Worm (Caenorhabditis elegans) whole organism, L1 larva: ENCODE results near the gene mat-2.

Experiments
- C16A3.4 ChIP-seq: fragments of 150-350 bp; optimal IDR thresholded peaks from 2 replicates; lab custom pipeline; 2014; ENCODE audit warnings: missing biosample characterization, missing genetic modification characterization
- Y116A8C.19 ChIP-seq: sonication (generic microtip); optimal IDR thresholded peaks from 2 replicates; lab custom pipeline; 2016; ENCODE audit warnings: missing compliant biosample characterization, missing genetic modification characterization, borderline replicate concordance
- aha-1 ChIP-seq: fragments of 150-350 bp; optimal IDR thresholded peaks from 2 replicates; lab custom pipeline; 2014; ENCODE audit warnings: missing biosample characterization, missing genetic modification characterization
- blmp-1 ChIP-seq: fragments of 150-350 bp; optimal IDR thresholded peaks from 2 replicates; lab custom pipeline; 2014; ENCODE audit warnings: missing biosample characterization, missing genetic modification characterization
- ceh-63 ChIP-seq: fragments of 200-800 bp; sonication (Bioruptor generic); optimal IDR thresholded peaks from 2 replicates; lab custom pipeline; 2018; ENCODE audit warnings: mild to moderate bottlenecking, missing genetic modification characterization, missing compliant biosample characterization
- efl-3 ChIP-seq: fragments of 200-800 bp; sonication (Bioruptor generic); optimal IDR thresholded peaks from 2 replicates; lab custom pipeline; 2018; ENCODE audit warnings: mild to moderate bottlenecking, missing genetic modification characterization, missing compliant biosample characterization
- egl-27 ChIP-seq, 2 experiments: fragments of 150-350 bp in 1 of 2; sonication (generic microtip); optimal IDR thresholded peaks; 3 replicates each; lab custom pipeline; 2017 to 2018; ENCODE audit warnings: missing biosample characterization in 2 of 2, missing genetic modification characterization in 2 of 2, missing genetic modification reagents in 2 of 2
- elt-2 ChIP-seq: sonication (generic microtip); optimal IDR thresholded peaks from 2 replicates; lab custom pipeline; 2016; ENCODE audit warnings: missing genetic modification characterization, mild to moderate bottlenecking, inconsistent platforms, missing compliant biosample characterization, missing genetic modification reagents
- elt-3 ChIP-seq, 6 experiments: fragments of 150-350 bp in 1 of 6; sonication (generic microtip); optimal IDR thresholded peaks; 2 replicates each; lab custom pipeline; 2017 to 2018; ENCODE audit warnings: missing biosample characterization in 6 of 6, missing genetic modification characterization in 6 of 6, inconsistent platforms in 1 of 6
- ets-5 ChIP-seq: fragments of 200-800 bp; sonication (Bioruptor generic); IDR thresholded peaks from 2 replicates; pipeline ENCODE4 v1.3.6; 2022; ENCODE audit warnings: missing genetic modification characterization, missing compliant biosample characterization
- fkh-10 ChIP-seq: sonication (generic microtip); optimal IDR thresholded peaks from 2 replicates; lab custom pipeline; 2017; ENCODE audit warnings: missing biosample characterization, missing genetic modification reagents, missing genetic modification characterization
- grh-1 ChIP-seq: fragments of 200-800 bp; sonication (Bioruptor generic); IDR thresholded peaks from 2 replicates; pipeline ENCODE4 v1.3.6; 2022; ENCODE audit warnings: missing genetic modification reagents, missing genetic modification characterization, missing compliant biosample characterization
- hlh-4 ChIP-seq: sonication (generic microtip); optimal IDR thresholded peaks from 2 replicates; lab custom pipeline; 2016; ENCODE audit warnings: mild to moderate bottlenecking, missing genetic modification characterization, missing compliant biosample characterization
- isw-1 ChIP-seq: fragments of 200-800 bp; sonication (Bioruptor generic); IDR thresholded peaks from 2 replicates; pipeline ENCODE4 v1.3.6; 2022; ENCODE audit warnings: missing genetic modification characterization, missing compliant biosample characterization
- lin-14 ChIP-seq: fragments of 200-800 bp; sonication (Bioruptor generic); optimal IDR thresholded peaks from 2 replicates; lab custom pipeline; 2018; ENCODE audit warnings: mild to moderate bottlenecking, missing genetic modification characterization, moderate library complexity, missing compliant biosample characterization
- lin-15B ChIP-seq: fragments of 150-350 bp; sonication (generic microtip); optimal IDR thresholded peaks from 3 replicates; lab custom pipeline; 2014; ENCODE audit warnings: missing biosample characterization, missing genetic modification characterization
- lir-3 ChIP-seq: sonication (generic microtip); optimal IDR thresholded peaks from 2 replicates; lab custom pipeline; 2016; ENCODE audit warnings: mild to moderate bottlenecking, missing genetic modification characterization, moderate library complexity, missing compliant biosample characterization; ENCODE audit not compliant: poor library complexity
- mab-9 ChIP-seq: fragments of 200-800 bp; sonication (Bioruptor generic); IDR thresholded peaks from 2 replicates; pipeline ENCODE4 v1.3.6; 2022; ENCODE audit warnings: missing genetic modification reagents, missing genetic modification characterization, missing compliant biosample characterization
- mdl-1 ChIP-seq, 2 experiments: fragments of 150-350 bp; optimal IDR thresholded peaks; 2 replicates each; lab custom pipeline; 2014 to 2017; ENCODE audit warnings: missing biosample characterization in 2 of 2, missing genetic modification characterization in 2 of 2, inconsistent platforms in 1 of 2
- mef-2 ChIP-seq: fragments of 150-350 bp; optimal IDR thresholded peaks from 2 replicates; lab custom pipeline; 2014; ENCODE audit warnings: missing biosample characterization, missing genetic modification characterization
- nhr-11 ChIP-seq: fragments of 150-350 bp; optimal IDR thresholded peaks from 2 replicates; lab custom pipeline; 2014; ENCODE audit warnings: missing biosample characterization, missing genetic modification characterization
- nhr-12 ChIP-seq: sonication (generic microtip); optimal IDR thresholded peaks from 2 replicates; lab custom pipeline; 2017; ENCODE audit warnings: missing biosample characterization, missing genetic modification characterization
- nhr-19 ChIP-seq: fragments of 200-800 bp; sonication (Bioruptor generic); conservative IDR thresholded peaks from 2 replicates; pipeline ENCODE4 v1.3.6; 2022; ENCODE audit warnings: missing genetic modification characterization, missing compliant biosample characterization
- nhr-237 ChIP-seq: fragments of 150-350 bp; optimal IDR thresholded peaks from 2 replicates; lab custom pipeline; 2014; ENCODE audit warnings: missing biosample characterization, missing genetic modification characterization
- nhr-28 ChIP-seq: fragments of 150-350 bp; optimal IDR thresholded peaks from 2 replicates; lab custom pipeline; 2014; ENCODE audit warnings: missing biosample characterization, missing genetic modification characterization
- nhr-85 ChIP-seq: sonication (generic microtip); peaks from one replicate; lab custom pipeline; 2016; ENCODE audit warnings: missing genetic modification characterization, inconsistent platforms, missing compliant biosample characterization
- pag-3 ChIP-seq: sonication (generic microtip); optimal IDR thresholded peaks from 2 replicates; lab custom pipeline; 2017; ENCODE audit warnings: missing genetic modification characterization, mild to moderate bottlenecking, missing compliant biosample characterization, antibody characterized with exemption, borderline replicate concordance; ENCODE audit not compliant: insufficient read depth
- pax-3 ChIP-seq: fragments of 200-800 bp; sonication (Bioruptor generic); optimal IDR thresholded peaks from 2 replicates; lab custom pipeline; 2018; ENCODE audit warnings: mild to moderate bottlenecking, missing genetic modification characterization, moderate library complexity, missing compliant biosample characterization
- rnt-1 ChIP-seq: sonication (generic microtip); optimal IDR thresholded peaks from 2 replicates; lab custom pipeline; 2016; ENCODE audit warnings: mild to moderate bottlenecking, missing genetic modification characterization, moderate library complexity, missing compliant biosample characterization
- skn-1 ChIP-seq: fragments of 150-350 bp; optimal IDR thresholded peaks from 2 replicates; lab custom pipeline; 2014; ENCODE audit warnings: missing biosample characterization, missing genetic modification characterization
- snpc-4 ChIP-seq: fragments of 150-350 bp; optimal IDR thresholded peaks from 2 replicates; lab custom pipeline; 2014; ENCODE audit warnings: missing biosample characterization, missing genetic modification characterization
- unc-62 ChIP-seq: fragments of 150-350 bp; optimal IDR thresholded peaks from 2 replicates; lab custom pipeline; 2014; ENCODE audit warnings: missing biosample characterization, missing genetic modification reagents, missing genetic modification characterization
- unc-86 ChIP-seq: sonication (generic microtip); optimal IDR thresholded peaks from 2 replicates; lab custom pipeline; 2016; ENCODE audit warnings: missing genetic modification characterization, missing compliant biosample characterization
- unc-98 ChIP-seq: fragments of 200-800 bp; sonication (Bioruptor generic); IDR thresholded peaks from 2 replicates; pipeline ENCODE4 v1.3.6; 2022; ENCODE audit warnings: missing genetic modification characterization, missing compliant biosample characterization
- xbp-1 ChIP-seq: sonication (generic microtip); optimal IDR thresholded peaks from 2 replicates; lab custom pipeline; 2016; ENCODE audit warnings: missing genetic modification characterization, missing compliant biosample characterization
- zip-4 ChIP-seq: fragments of 200-800 bp; sonication (Bioruptor generic); optimal IDR thresholded peaks from 2 replicates; lab custom pipeline; 2018; ENCODE audit warnings: mild to moderate bottlenecking, missing genetic modification characterization, moderate library complexity, missing compliant biosample characterization
- ztf-11 ChIP-seq, 2 experiments: sonication (generic microtip); optimal IDR thresholded peaks; 2 replicates each; lab custom pipeline; 2016 to 2017; ENCODE audit warnings: missing genetic modification characterization in 2 of 2, missing biosample characterization in 1 of 2, missing compliant biosample characterization in 1 of 2

mat-2 gene

DNA sequence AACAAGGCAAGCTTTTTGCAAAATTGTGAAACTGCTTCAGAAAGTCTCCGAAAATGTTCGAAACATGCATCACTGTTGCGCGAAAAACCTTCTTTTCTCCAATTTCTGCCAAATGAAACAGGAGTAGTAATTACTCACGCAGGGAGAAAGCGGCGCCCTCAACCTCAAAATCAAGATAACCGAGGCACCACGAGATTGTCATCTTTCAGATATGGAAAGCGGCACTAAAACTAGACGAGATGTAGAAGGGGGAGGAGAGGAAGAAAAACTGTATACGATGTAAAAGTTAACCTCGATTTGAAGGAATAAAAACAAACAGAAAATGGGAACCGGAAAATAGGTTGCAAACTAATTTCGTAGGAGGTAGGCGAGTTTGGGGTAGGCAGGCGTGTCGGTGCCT is 36.0 kb upstream of the mat-2 start:
- no peak for TF ChIP-seq grh-1 (GFP tag; lab: Robert Waterston, UW)
- no peak for TF ChIP-seq pag-3 (tag; lab: Kevin White, UChicago)
- TF ChIP-seq fkh-10 (GFP tag; lab: Kevin White, UChicago) = no peak
- peak; percentile 34 for TF ChIP-seq lin-14 (GFP tag; lab: Kevin White, UChicago)
- peak; percentile 0 for TF ChIP-seq nhr-85
- TF ChIP-seq Y116A8C.19 (tag; lab: Kevin White, UChicago) = no peak
- TF ChIP-seq nhr-19 (GFP tag; lab: Robert Waterston, UW) = no peak
- TF ChIP-seq skn-1 (tag; lab: Kevin White, UChicago) = no peak
- no peak for TF ChIP-seq snpc-4 (tag; lab: Kevin White, UChicago)
- peak; percentile 57 for TF ChIP-seq blmp-1 (tag; lab: Kevin White, UChicago)
- TF ChIP-seq mdl-1 (tag; optimal IDR thresholded peaks at IDR 0.05; lab: Kevin White, UChicago) = no peak
- TF ChIP-seq rnt-1 (tag; lab: Kevin White, UChicago) = peak; percentile 35

DNA sequence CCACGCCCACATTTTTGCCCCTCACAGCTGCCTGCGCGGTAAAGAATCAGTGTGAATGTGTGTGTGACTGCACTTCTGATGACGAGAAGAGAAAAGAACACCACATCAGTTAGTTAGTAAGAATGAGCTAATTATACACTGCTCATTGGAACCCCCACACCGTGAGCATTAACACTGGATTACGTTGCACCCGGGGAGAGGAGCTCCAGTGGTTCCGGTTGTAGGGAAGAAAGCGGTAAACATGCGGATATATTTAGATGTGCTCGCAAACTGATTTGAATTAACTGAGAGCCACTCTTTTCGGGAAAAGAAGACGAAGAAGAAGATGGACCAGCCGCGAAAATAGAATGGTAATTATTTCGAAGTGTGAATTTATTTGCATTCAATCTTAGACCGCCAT is 25.7 kb upstream of the mat-2 start:
- TF ChIP-seq unc-86 (tag; lab: Kevin White, UChicago) (no peak), aha-1 (no peak), lin-15B (tag; lab: Kevin White, UChicago) (no peak), mab-9 (GFP tag; lab: Robert Waterston, UW) (no peak), Y116A8C.19 (tag; lab: Kevin White, UChicago) (no peak), ztf-11 (tag; optimal IDR thresholded peaks at IDR 0.05; lab: Kevin White, UChicago) (no peak), nhr-11 (tag; lab: Kevin White, UChicago) (no peak), efl-3 (GFP tag; lab: Kevin White, UChicago) (no peak), mef-2 (tag; lab: Kevin White, UChicago) (no peak), pax-3 (no peak), nhr-19 (GFP tag; lab: Robert Waterston, UW) (no peak), nhr-12 (tag; lab: Kevin White, UChicago) (no peak), isw-1 (GFP tag; lab: Robert Waterston, UW) (no peak), xbp-1 (tag; lab: Kevin White, UChicago) (no peak), ets-5 (GFP tag; lab: Robert Waterston, UW) (no peak), zip-4 (no peak)

DNA sequence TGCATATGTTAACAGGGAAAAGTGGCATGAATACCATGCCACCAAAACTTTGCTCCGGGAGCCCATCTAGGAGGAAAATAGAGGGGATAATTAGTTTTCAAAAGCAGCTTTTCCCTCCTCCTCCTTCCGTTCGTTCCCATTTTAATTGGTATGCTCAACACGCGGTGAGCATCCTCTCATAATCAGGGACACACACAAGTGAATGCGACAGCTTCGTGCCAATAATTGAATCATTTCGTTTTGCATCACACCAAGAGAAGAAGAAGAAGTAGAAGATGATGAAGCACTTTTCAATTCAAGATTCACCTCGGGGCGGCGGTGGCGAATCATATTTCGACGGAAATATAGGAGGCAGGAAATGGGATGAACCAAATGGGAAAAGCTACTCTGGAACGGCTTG is 24.4 kb upstream of the mat-2 start:
- TF ChIP-seq nhr-237 (tag; lab: Kevin White, UChicago) (no peak), lin-14 (GFP tag; lab: Kevin White, UChicago) (peak; percentile 6), lir-3 (no peak)

DNA sequence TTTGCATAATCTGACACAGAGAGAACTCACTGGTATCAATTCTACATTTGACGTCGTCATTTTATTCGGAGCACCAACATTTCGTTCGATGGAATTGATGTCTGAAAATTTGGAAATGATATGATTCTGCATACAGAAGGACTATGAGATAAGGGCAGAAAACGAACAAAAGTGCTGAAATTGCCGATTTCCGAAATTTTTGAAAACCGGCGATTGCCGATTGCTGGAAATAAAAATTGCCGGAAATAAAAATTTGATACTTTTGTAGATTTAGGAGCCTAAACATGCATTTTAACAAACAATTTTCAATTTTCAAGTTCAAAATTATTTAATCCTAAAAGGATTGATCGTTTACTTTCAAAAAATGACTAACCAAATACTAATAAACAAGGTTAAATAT is 23.2 kb upstream of the mat-2 start, which contains the start of gene unc-53:
Gene unc-53, minus strand, starts transcription at position 101 of the 400 bp plus-strand sequence.
- TF ChIP-seq unc-98 (GFP tag; lab: Robert Waterston, UW) (no peak), grh-1 (GFP tag; lab: Robert Waterston, UW) (no peak), snpc-4 (tag; lab: Kevin White, UChicago) (no peak), nhr-28 (tag; lab: Kevin White, UChicago) (no peak), C16A3.4 (tag; lab: Kevin White, UChicago) (no peak), elt-3 (tag; optimal IDR thresholded peaks at IDR 0.05; lab: Kevin White, UChicago) (no peak), elt-2 (tag; lab: Kevin White, UChicago) (no peak), aha-1 (no peak), blmp-1 (tag; lab: Kevin White, UChicago) (no peak), ceh-63 (GFP tag; lab: Kevin White, UChicago) (no peak), unc-62 (GFP tag; lab: Kevin White, UChicago) (no peak), hlh-4 (tag; lab: Kevin White, UChicago) (no peak), zip-4 (no peak), egl-27 (tag; optimal IDR thresholded peaks at IDR 0.05; lab: Kevin White, UChicago) (no peak)
